Fruit fly (Drosophila melanogaster): ENCODE results near the gene CG9356.

The CG9356 gene

dm6 chr3R:9433270-9433669, 29.2 kb upstream of the CG9356 start:
- peak; percentile 27 for TF ChIP-seq Eip78C (GFP tag)
- no peak for TF ChIP-seq dac (GFP tag; optimal IDR thresholded peaks at IDR 0.05)
- no peak for TF ChIP-seq CG3919 (GFP tag; optimal IDR thresholded peaks at IDR 0.05)
- TF ChIP-seq CG6163 (GFP tag; IDR thresholded peaks at IDR 0.05): no peak

- TF ChIP-seq eg (GFP tag; IDR thresholded peaks at IDR 0.05): 0 out of 3 replicates have a peak, but pooled peaks have one; percentile 50
- TF ChIP-seq CG32006 (GFP tag; optimal IDR thresholded peaks at IDR 0.05): peak; percentile 53
- peak; percentile 7 for TF ChIP-seq Ets96B (tag; optimal IDR thresholded peaks at IDR 0.05)
- TF ChIP-seq pdm3 (GFP tag; optimal IDR thresholded peaks at IDR 0.05): peak; percentile 2
- TF ChIP-seq CG10631 (GFP tag; optimal IDR thresholded peaks at IDR 0.05): peak; percentile 7
- TF ChIP-seq spab (GFP tag; optimal IDR thresholded peaks at IDR 0.05): no peak
- no peak for TF ChIP-seq ss (GFP tag; optimal IDR thresholded peaks at IDR 0.05)
- TF ChIP-seq Sox14 (GFP tag; optimal IDR thresholded peaks at IDR 0.05): peak; percentile 10
- no peak for TF ChIP-seq CG3032 (tag; optimal IDR thresholded peaks at IDR 0.05)
- TF ChIP-seq CG6163 (GFP tag; IDR thresholded peaks at IDR 0.05): 0 out of 3 replicates have a peak, but pooled peaks have one; percentile 10
- TF ChIP-seq CG3919 (GFP tag; optimal IDR thresholded peaks at IDR 0.05): peak; percentile 24
- TF ChIP-seq CG16779 (tag; optimal IDR thresholded peaks at IDR 0.05): no peak
- peak; percentile 26; the same call in 1 of the 2 replicates for TF ChIP-seq Gug (GFP tag; IDR thresholded peaks at IDR 0.05)
- no peak for TF ChIP-seq CG11902 (GFP tag; optimal IDR thresholded peaks at IDR 0.05)
- no peak for TF ChIP-seq Ets21C (GFP tag; optimal IDR thresholded peaks at IDR 0.05)
- peak; percentile 33 for TF ChIP-seq achi (GFP tag; optimal IDR thresholded peaks at IDR 0.05)
- no peak for TF ChIP-seq fd59A (GFP tag; optimal IDR thresholded peaks at IDR 0.05)
- TF ChIP-seq CG9139 (GFP tag; optimal IDR thresholded peaks at IDR 0.05): no peak
- TF ChIP-seq CG15336 (GFP tag; IDR thresholded peaks at IDR 0.05): peak; percentile 56
- TF ChIP-seq CG8119 (GFP tag; IDR thresholded peaks at IDR 0.05): peak; percentile 45; the same call in 1 of the 3 replicates
- peak; percentile 17 for TF ChIP-seq Lpt (GFP tag; optimal IDR thresholded peaks at IDR 0.05)
- TF ChIP-seq Hr4 (GFP tag; optimal IDR thresholded peaks at IDR 0.05): peak; percentile 50
- TF ChIP-seq net (GFP tag; optimal IDR thresholded peaks at IDR 0.05): peak; percentile 32
- TF ChIP-seq lz (GFP tag; optimal IDR thresholded peaks at IDR 0.05): no peak
- TF ChIP-seq Hr38 (GFP tag; optimal IDR thresholded peaks at IDR 0.05): no peak
- TF ChIP-seq CG8319 (GFP tag; optimal IDR thresholded peaks at IDR 0.05): no peak
- TF ChIP-seq OdsH (GFP tag; optimal IDR thresholded peaks at IDR 0.05): peak; percentile 27
- peak; percentile 37 for TF ChIP-seq Eip78C (GFP tag)
- no peak for TF ChIP-seq Sox15 (GFP tag; optimal IDR thresholded peaks at IDR 0.05)
- no peak for TF ChIP-seq CG11762 (GFP tag; optimal IDR thresholded peaks at IDR 0.05; ENCODE audit: insufficient read depth)
- no peak for TF ChIP-seq CG6808 (GFP tag; optimal IDR thresholded peaks at IDR 0.05)
- TF ChIP-seq CG6276 (GFP tag; optimal IDR thresholded peaks at IDR 0.05): peak; percentile 26
- no peak for TF ChIP-seq CG6792 (GFP tag; optimal IDR thresholded peaks at IDR 0.05)
- TF ChIP-seq CG4318 (GFP tag; optimal IDR thresholded peaks at IDR 0.05): no peak
- no peak for TF ChIP-seq CG10669 (GFP tag; optimal IDR thresholded peaks at IDR 0.05)
- no peak for TF ChIP-seq Smox (GFP tag; optimal IDR thresholded peaks at IDR 0.05)
- peak; percentile 10 for TF ChIP-seq fkh (GFP tag; optimal IDR thresholded peaks at IDR 0.05)
- no peak for TF ChIP-seq Eip93F (GFP tag; optimal IDR thresholded peaks at IDR 0.05)
- no peak for TF ChIP-seq CG11294 (GFP tag; IDR thresholded peaks at IDR 0.05)
- no peak for TF ChIP-seq dsx (GFP tag; optimal IDR thresholded peaks at IDR 0.05; ENCODE audit: poor library complexity, severe bottlenecking)
- no peak for TF ChIP-seq Blimp-1 (GFP tag; optimal IDR thresholded peaks at IDR 0.05)
Measured at dm6 chr3R:9430344-9431253, 26.5 kb upstream of the CG9356 start.

All from whole organism, prepupa.